Fruit fly (Drosophila melanogaster) whole organism, embryonic: ENCODE measurements around the gene CG45073.

Experiments
- Aef1 ChIP-seq: fragments of 200-800 bp; sonication (Bioruptor generic); IDR thresholded peaks from 3 replicates; pipeline ENCODE4 v1.3.6; 2022; ENCODE audit warnings: missing biosample characterization, missing genetic modification characterization
- Antp ChIP-seq: fragments of 200-800 bp; sonication (Bioruptor generic); optimal IDR thresholded peaks from 3 replicates; lab custom pipeline; 2016; ENCODE audit warnings: missing biosample characterization, missing genetic modification characterization
- Atf-2 ChIP-seq: fragments of 200-800 bp; sonication (Bioruptor generic); optimal IDR thresholded peaks from 2 replicates; lab custom pipeline; 2016; ENCODE audit warnings: missing biosample characterization, missing genetic modification characterization
- BEAF-32 ChIP-seq: fragments of 200-800 bp; sonication (Bioruptor generic); optimal IDR thresholded peaks from 3 replicates; lab custom pipeline; 2017; ENCODE audit warnings: missing biosample characterization, missing genetic modification characterization, mild to moderate bottlenecking, moderate library complexity, missing genetic modification reagents
- CG10366 ChIP-seq: fragments of 200-800 bp; sonication (Bioruptor generic); IDR thresholded peaks from 2 replicates; pipeline ENCODE4 v1.3.6; 2022; ENCODE audit warnings: missing biosample characterization, missing genetic modification characterization
- CG11247 ChIP-seq: fragments of 200-800 bp; sonication (Bioruptor generic); IDR thresholded peaks from 2 replicates; pipeline ENCODE4 v1.3.6; 2022; ENCODE audit warnings: missing biosample characterization, missing genetic modification characterization
- CG11560 ChIP-seq: fragments of 200-800 bp; sonication (Bioruptor generic); IDR thresholded peaks from 3 replicates; pipeline ENCODE4 v1.3.6; 2022; ENCODE audit warnings: missing biosample characterization, missing genetic modification characterization
- CG11695 ChIP-seq: fragments of 200-800 bp; sonication (Bioruptor generic); IDR thresholded peaks from 3 replicates; pipeline ENCODE4 v1.3.6; 2022; ENCODE audit warnings: missing biosample characterization, missing genetic modification characterization
- CG11696 ChIP-seq: fragments of 200-800 bp; sonication (Bioruptor generic); IDR thresholded peaks from 2 replicates; pipeline ENCODE4 v1.3.6; 2022; ENCODE audit warnings: missing biosample characterization, missing genetic modification characterization
- CG12769 ChIP-seq: fragments of 200-800 bp; sonication (Bioruptor generic); optimal IDR thresholded peaks from 2 replicates; lab custom pipeline; 2019; ENCODE audit warnings: missing biosample characterization, mild to moderate bottlenecking, missing genetic modification characterization, moderate library complexity
- CG13624 ChIP-seq: fragments of 200-800 bp; sonication (Bioruptor generic); optimal IDR thresholded peaks from 2 replicates; lab custom pipeline; 2016; ENCODE audit warnings: missing biosample characterization, missing genetic modification characterization
- CG1602 ChIP-seq: fragments of 200-800 bp; sonication (Bioruptor generic); optimal IDR thresholded peaks from 3 replicates; lab custom pipeline; 2016; ENCODE audit warnings: missing biosample characterization, missing genetic modification characterization
- CG16815 ChIP-seq: fragments of 200-800 bp; sonication (Bioruptor generic); optimal IDR thresholded peaks from 3 replicates; lab custom pipeline; 2017; ENCODE audit warnings: missing biosample characterization, mild to moderate bottlenecking, missing genetic modification characterization
- CG17385 ChIP-seq: fragments of 200-800 bp; sonication (Bioruptor generic); optimal IDR thresholded peaks from 3 replicates; lab custom pipeline; 2018; ENCODE audit warnings: missing biosample characterization, mild to moderate bottlenecking, missing genetic modification characterization
- CG18262 ChIP-seq: fragments of 200-800 bp; optimal IDR thresholded peaks from 3 replicates; lab custom pipeline; 2019; ENCODE audit warnings: missing biosample characterization, mild to moderate bottlenecking, missing genetic modification characterization, moderate library complexity
- CG2116 ChIP-seq: fragments of 200-800 bp; sonication (Bioruptor generic); optimal IDR thresholded peaks from 3 replicates; lab custom pipeline; 2018; ENCODE audit warnings: missing biosample characterization, mild to moderate bottlenecking, missing genetic modification characterization
- CG32772 ChIP-seq: fragments of 200-800 bp; sonication (Bioruptor generic); IDR thresholded peaks from 2 replicates; pipeline ENCODE4 v1.3.6; 2022; ENCODE audit warnings: missing biosample characterization, missing genetic modification characterization
- CG3726 ChIP-seq: fragments of 200-800 bp; sonication (Bioruptor generic); IDR thresholded peaks from 3 replicates; pipeline ENCODE4, ENCODE4 v1.3.6; 2022; ENCODE audit warnings: missing biosample characterization, missing genetic modification characterization
- CG6654 ChIP-seq: fragments of 200-800 bp; sonication (Bioruptor generic); optimal IDR thresholded peaks from 2 replicates; lab custom pipeline; 2017; ENCODE audit warnings: missing biosample characterization, mild to moderate bottlenecking, missing genetic modification characterization
- CG6689 ChIP-seq: fragments of 200-800 bp; sonication (Bioruptor generic); IDR thresholded peaks from 2 replicates; pipeline ENCODE4 v1.3.6; 2022; ENCODE audit warnings: missing biosample characterization, missing genetic modification characterization
- CG9932 ChIP-seq: fragments of 200-800 bp; sonication (Bioruptor generic); IDR thresholded peaks from 2 replicates; pipeline ENCODE4 v1.3.6; 2022; ENCODE audit warnings: missing biosample characterization, missing genetic modification characterization
- Camta ChIP-seq: fragments of 200-800 bp; sonication (Bioruptor generic); optimal IDR thresholded peaks from 2 replicates; lab custom pipeline; 2016; ENCODE audit warnings: missing biosample characterization, missing genetic modification characterization
- Dip3 ChIP-seq: fragments of 200-800 bp; sonication (Bioruptor generic); optimal IDR thresholded peaks from 3 replicates; lab custom pipeline; 2016; ENCODE audit warnings: missing biosample characterization, missing genetic modification characterization
- Dref ChIP-seq: fragments of 200-800 bp; sonication (Bioruptor generic); IDR thresholded peaks from 2 replicates; pipeline ENCODE4 v1.3.6; 2022; ENCODE audit warnings: missing biosample characterization, missing genetic modification characterization
- Drgx ChIP-seq: fragments of 200-800 bp; sonication (Bioruptor generic); IDR thresholded peaks from 2 replicates; pipeline ENCODE4 v1.3.6; 2022; ENCODE audit warnings: missing biosample characterization, missing genetic modification characterization
- Fer2 ChIP-seq: fragments of 200-800 bp; sonication (Bioruptor generic); optimal IDR thresholded peaks from 2 replicates; lab custom pipeline; 2018; ENCODE audit warnings: missing biosample characterization, mild to moderate bottlenecking, missing genetic modification characterization, moderate library complexity
- HLH3B ChIP-seq: fragments of 200-800 bp; sonication (Bioruptor generic); IDR thresholded peaks from 2 replicates; pipeline ENCODE4 v1.3.6; 2022; ENCODE audit warnings: missing biosample characterization, missing genetic modification characterization
- HmgZ ChIP-seq: fragments of 200-800 bp; sonication (Bioruptor generic); optimal IDR thresholded peaks from 2 replicates; lab custom pipeline; 2018; ENCODE audit warnings: missing biosample characterization, mild to moderate bottlenecking, missing genetic modification characterization
- Hr51 ChIP-seq, 2 experiments: fragments of 200-800 bp; sonication (Bioruptor generic); optimal IDR thresholded peaks; 2 replicates in 1 of 2; 3 replicates in 1 of 2; lab custom pipeline; 2016 to 2018; ENCODE audit warnings: missing biosample characterization in 2 of 2, missing genetic modification characterization in 2 of 2, mild to moderate bottlenecking in 1 of 2, moderate library complexity in 1 of 2
- Kr ChIP-seq: fragments of 200-800 bp; sonication (Bioruptor generic); optimal IDR thresholded peaks from 2 replicates; lab custom pipeline; 2017; ENCODE audit warnings: missing biosample characterization, mild to moderate bottlenecking, missing genetic modification characterization
- Lim3 ChIP-seq: fragments of 200-800 bp; sonication (Bioruptor generic); IDR thresholded peaks from 2 replicates; pipeline ENCODE4 v1.3.6; 2022; ENCODE audit warnings: missing biosample characterization, missing genetic modification characterization
- Mrtf ChIP-seq: fragments of 200-800 bp; sonication (Bioruptor generic); IDR thresholded peaks from 3 replicates; pipeline ENCODE4 v1.3.6; 2022; ENCODE audit warnings: missing biosample characterization, missing genetic modification characterization
- Ptx1 ChIP-seq: fragments of 200-800 bp; sonication (Bioruptor generic); IDR thresholded peaks from 2 replicates; pipeline ENCODE4 v1.3.6; 2022; ENCODE audit warnings: missing biosample characterization, missing genetic modification characterization
- Sox102F ChIP-seq: fragments of 200-800 bp; sonication (Bioruptor generic); optimal IDR thresholded peaks from 2 replicates; lab custom pipeline; 2018; ENCODE audit warnings: missing biosample characterization, mild to moderate bottlenecking, missing genetic modification characterization, moderate library complexity
- Xbp1 ChIP-seq: fragments of 200-800 bp; sonication (Bioruptor generic); optimal IDR thresholded peaks from 3 replicates; lab custom pipeline; 2016; ENCODE audit warnings: missing biosample characterization, mild to moderate bottlenecking, missing genetic modification characterization
- Xrp1 ChIP-seq: fragments of 200-800 bp; sonication (Bioruptor generic); IDR thresholded peaks from 2 replicates; pipeline ENCODE4 v1.3.6; 2022; ENCODE audit warnings: missing biosample characterization, missing genetic modification characterization
- bab2 ChIP-seq: fragments of 200-800 bp; sonication (Bioruptor generic); optimal IDR thresholded peaks from 2 replicates; lab custom pipeline; 2016; ENCODE audit warnings: missing biosample characterization, missing genetic modification characterization
- dysf ChIP-seq: fragments of 200-800 bp; sonication (Bioruptor generic); IDR thresholded peaks from 3 replicates; pipeline ENCODE4 v1.3.6; 2022; ENCODE audit warnings: missing biosample characterization, missing genetic modification characterization
- eve ChIP-seq, 2 experiments: fragments of >200 bp; optimal IDR thresholded peaks; 2 replicates each; lab custom pipeline; 2017; ENCODE audit warnings: missing biosample characterization in 2 of 2, missing genetic modification characterization in 2 of 2
- ind ChIP-seq: fragments of 200-800 bp; sonication (Bioruptor generic); optimal IDR thresholded peaks from 3 replicates; lab custom pipeline; 2016; ENCODE audit warnings: missing biosample characterization, missing genetic modification characterization
- lab ChIP-seq: fragments of 200-800 bp; sonication (Bioruptor generic); optimal IDR thresholded peaks from 3 replicates; lab custom pipeline; 2017; ENCODE audit warnings: missing biosample characterization, missing genetic modification characterization, mild to moderate bottlenecking, moderate library complexity, missing genetic modification reagents
- lilli ChIP-seq: fragments of 200-800 bp; sonication (Bioruptor generic); optimal IDR thresholded peaks from 3 replicates; lab custom pipeline; 2016; ENCODE audit warnings: missing biosample characterization, missing genetic modification characterization
- ranshi ChIP-seq: fragments of 200-800 bp; sonication (Bioruptor generic); IDR thresholded peaks from 2 replicates; pipeline ENCODE4 v1.3.6; 2022; ENCODE audit warnings: missing biosample characterization, missing genetic modification characterization
- ro ChIP-seq: fragments of 200-800 bp; sonication (Bioruptor generic); IDR thresholded peaks from 2 replicates; pipeline ENCODE4 v1.3.6; 2022; ENCODE audit warnings: missing biosample characterization, missing genetic modification characterization
- sens ChIP-seq: fragments of 200-800 bp; sonication (Bioruptor generic); peaks from one replicate; lab custom pipeline; 2016; ENCODE audit warnings: missing biosample characterization, missing genetic modification characterization
- sisA ChIP-seq: fragments of 200-800 bp; sonication (Bioruptor generic); IDR thresholded peaks from 2 replicates; pipeline ENCODE4 v1.3.6; 2022; ENCODE audit warnings: missing biosample characterization, missing genetic modification characterization
- slbo ChIP-seq: fragments of 200-800 bp; sonication (Bioruptor generic); IDR thresholded peaks from 2 replicates; pipeline ENCODE4 v1.3.6; 2022; ENCODE audit warnings: missing biosample characterization, missing genetic modification characterization
- so ChIP-seq: fragments of 200-800 bp; sonication (Bioruptor generic); IDR thresholded peaks from 3 replicates; pipeline ENCODE4 v1.3.6; 2022; ENCODE audit warnings: missing biosample characterization, missing genetic modification characterization
- sob ChIP-seq: fragments of 200-800 bp; sonication (Bioruptor generic); IDR thresholded peaks from 2 replicates; pipeline ENCODE4 v1.3.6; 2022; ENCODE audit warnings: missing biosample characterization, missing genetic modification characterization
- sr ChIP-seq: fragments of 200-800 bp; sonication (Bioruptor generic); IDR thresholded peaks from 3 replicates; pipeline ENCODE4 v1.3.6; 2022; ENCODE audit warnings: missing biosample characterization, missing genetic modification characterization
- yki ChIP-seq: fragments of >200 bp; optimal IDR thresholded peaks from 3 replicates; lab custom pipeline; 2018
- zfh1 ChIP-seq: fragments of 200-800 bp; sonication (Bioruptor generic); IDR thresholded peaks from 3 replicates; pipeline ENCODE4 v1.3.6; 2022; ENCODE audit warnings: missing biosample characterization, missing genetic modification characterization
- zfh2 ChIP-seq: fragments of 200-800 bp; sonication (Bioruptor generic); optimal IDR thresholded peaks from 2 replicates; lab custom pipeline; 2016; ENCODE audit warnings: missing biosample characterization, missing genetic modification characterization

The CG45073 gene

dm6 chr3R:30095855-30096254 is 28.7 kb downstream of the CG45073 start (continued):
- TF ChIP-seq Atf-2 (GFP tag; lab: Kevin White, UChicago) (no peak), Drgx (GFP tag; lab: Robert Waterston, UW) (peak; percentile 96), sob (no peak), Xbp1 (GFP tag; lab: Kevin White, UChicago) (peak; percentile 17), Dip3 (GFP tag; lab: Kevin White, UChicago) (peak; percentile 46), CG11695 (GFP tag; lab: Robert Waterston, UW) (peak; percentile 36; the same call in 1 of the 3 replicates), CG10366 (peak; percentile 25; the same call in 1 of the 2 replicates), so (GFP tag; lab: Robert Waterston, UW) (0 out of 3 replicates have a peak, but pooled peaks have one; percentile 26), CG1602 (GFP tag; lab: Kevin White, UChicago) (no peak), Kr (no peak), sisA (GFP tag; lab: Robert Waterston, UW) (peak; percentile 39), dysf (0 out of 3 replicates have a peak, but pooled peaks have one; percentile 27), lilli (GFP tag; lab: Kevin White, UChicago) (peak; percentile 24), ranshi (peak; percentile 46; the same call in 1 of the 2 replicates), Antp (GFP tag; lab: Kevin White, UChicago) (peak; percentile 25), CG9932 (GFP tag; lab: Robert Waterston, UW) (peak; percentile 45), sens (peak; percentile 82), ro (GFP tag; lab: Robert Waterston, UW) (no peak), HmgZ (tag; lab: Kevin White, UChicago) (no peak), Mrtf (0 out of 3 replicates have a peak, but pooled peaks have one; percentile 29), Sox102F (GFP tag; lab: Kevin White, UChicago) (peak; percentile 23), CG2116 (GFP tag; lab: Kevin White, UChicago) (no peak), zfh2 (GFP tag; lab: Kevin White, UChicago) (peak; percentile 48), CG6654 (no peak), slbo (peak; percentile 55), HLH3B (GFP tag; lab: Robert Waterston, UW) (0 out of 2 replicates have a peak, but pooled peaks have one; percentile 32), lab (GFP tag; lab: Kevin White, UChicago) (peak; percentile 7), yki (lab: Kevin White, UChicago) (no peak), Dref (GFP tag; lab: Robert Waterston, UW) (no peak), ind (GFP tag; lab: Kevin White, UChicago) (peak; percentile 42), CG13624 (GFP tag; lab: Kevin White, UChicago) (no peak), Fer2 (tag; lab: Kevin White, UChicago) (no peak), CG11696 (GFP tag; lab: Robert Waterston, UW) (0 out of 2 replicates have a peak, but pooled peaks have one; percentile 59), CG32772 (GFP tag; lab: Robert Waterston, UW) (peak; percentile 32; the same call in 1 of the 2 replicates), Lim3 (no peak), CG3726 (GFP tag; lab: Robert Waterston, UW) (0 out of 3 replicates have a peak, but pooled peaks have one; percentile 12), CG12769 (tag; lab: Kevin White, UChicago) (peak; percentile 18), CG18262 (tag; lab: Kevin White, UChicago) (no peak), CG16815 (GFP tag; lab: Kevin White, UChicago) (no peak), sr (no peak), CG6689 (GFP tag; lab: Robert Waterston, UW) (peak; percentile 38), Camta (GFP tag; lab: Kevin White, UChicago) (no peak), Hr51 (GFP tag; optimal IDR thresholded peaks at IDR 0.05; lab: Kevin White, UChicago) (no peak), bab2 (peak; percentile 17), Ptx1 (GFP tag; lab: Robert Waterston, UW) (peak; percentile 46), eve (GFP tag; optimal IDR thresholded peaks at IDR 0.05; lab: Kevin White, UChicago) (no peak), CG11560 (no peak), Aef1 (GFP tag; lab: Robert Waterston, UW) (peak; percentile 27; the same call in 1 of the 3 replicates), Xrp1 (GFP tag; lab: Robert Waterston, UW) (peak; percentile 43), BEAF-32 (no peak), CG11247 (GFP tag; lab: Robert Waterston, UW) (no peak), zfh1 (GFP tag; lab: Robert Waterston, UW) (peak; percentile 53; the same call in 1 of the 3 replicates), CG17385 (GFP tag; lab: Kevin White, UChicago) (no peak)
